Worm (Caenorhabditis elegans): ENCODE measurements around the gene ZK809.1.

DNA sequence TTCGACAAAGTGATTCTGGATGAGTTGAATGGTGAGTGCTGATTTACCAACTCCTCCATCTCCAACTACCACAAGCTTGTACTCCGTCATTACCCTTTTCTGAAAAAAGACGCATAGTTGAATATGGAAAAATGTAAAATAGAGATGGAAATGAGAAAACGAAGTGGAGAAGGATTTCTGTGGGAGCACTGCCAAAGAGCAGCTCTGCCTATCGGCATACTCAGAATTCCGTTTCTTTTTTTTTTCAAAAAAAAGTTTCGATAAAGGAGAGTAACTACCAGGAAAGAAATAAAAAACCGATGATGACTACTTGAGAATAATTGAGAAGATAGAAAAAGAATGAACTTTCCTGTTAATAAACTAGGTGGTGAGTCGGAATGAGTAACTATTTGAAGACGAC, 49.1 kb downstream of the ZK809.1 start, which contains the start of gene let-60:
- no peak for TF ChIP-seq nhr-25 (tag; optimal IDR thresholded peaks at IDR 0.05)
- TF ChIP-seq elt-2 (tag; optimal IDR thresholded peaks at IDR 0.05): no peak
